Fruit fly (Drosophila melanogaster) whole organism: Measurements from ENCODE around the gene CG12310.

Experiments
- CG8478 ChIP-seq: fragments of >200 bp; optimal IDR thresholded peaks from 2 replicates; lab custom pipeline; 2018; ENCODE audit warnings: inconsistent platforms
- Dll ChIP-seq: fragments of >200 bp; optimal IDR thresholded peaks from 2 replicates; lab custom pipeline; 2017
- EcR ChIP-seq, 2 experiments: fragments of >200 bp; optimal IDR thresholded peaks; 2 replicates each; lab custom pipeline; 2017; ENCODE audit warnings: missing biosample characterization in 2 of 2, missing genetic modification characterization in 2 of 2, missing genetic modification reagents in 2 of 2
- pan ChIP-seq: fragments of >200 bp; optimal IDR thresholded peaks from 2 replicates; lab custom pipeline; 2017
- psq ChIP-seq: fragments of >200 bp; optimal IDR thresholded peaks from 2 replicates; lab custom pipeline; 2017
- usp ChIP-seq: fragments of >200 bp; optimal IDR thresholded peaks from 2 replicates; lab custom pipeline; 2017; ENCODE audit warnings: missing biosample characterization, missing genetic modification characterization, mixed read lengths

CG12310 gene

DNA sequence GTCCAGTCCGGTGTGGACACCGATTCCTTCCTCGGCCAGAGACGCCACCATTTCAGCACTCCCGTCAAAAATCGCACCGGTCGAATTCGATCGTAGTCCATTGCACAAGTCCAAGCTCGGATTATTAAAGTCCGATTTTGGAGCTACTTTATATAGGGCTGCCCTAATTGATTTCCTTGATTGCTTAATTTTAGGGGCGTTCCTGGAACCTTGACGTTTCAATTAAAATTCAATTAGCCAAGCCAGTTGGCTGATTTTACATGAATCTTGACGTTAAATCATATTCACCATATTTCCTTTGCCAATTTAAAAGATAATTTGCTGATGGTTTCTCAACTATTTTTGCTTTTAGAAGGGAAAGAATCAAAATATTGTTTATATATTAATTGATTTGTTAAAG is 27.7 kb upstream of the CG12310 start, which contains the start of gene Or71a:
TSS of gene Or71a (minus strand) at position 101 of the 400 bp plus-strand sequence.
- TF ChIP-seq usp (GFP tag; lab: Kevin White, UChicago), result no peak
- TF ChIP-seq CG8478 (lab: Kevin White, UChicago), result no peak
- no peak for TF ChIP-seq pan
- no peak for TF ChIP-seq psq (lab: Kevin White, UChicago)
- TF ChIP-seq EcR (GFP tag; optimal IDR thresholded peaks at IDR 0.05; lab: Kevin White, UChicago), result no peak
- no peak for TF ChIP-seq Dll

DNA sequence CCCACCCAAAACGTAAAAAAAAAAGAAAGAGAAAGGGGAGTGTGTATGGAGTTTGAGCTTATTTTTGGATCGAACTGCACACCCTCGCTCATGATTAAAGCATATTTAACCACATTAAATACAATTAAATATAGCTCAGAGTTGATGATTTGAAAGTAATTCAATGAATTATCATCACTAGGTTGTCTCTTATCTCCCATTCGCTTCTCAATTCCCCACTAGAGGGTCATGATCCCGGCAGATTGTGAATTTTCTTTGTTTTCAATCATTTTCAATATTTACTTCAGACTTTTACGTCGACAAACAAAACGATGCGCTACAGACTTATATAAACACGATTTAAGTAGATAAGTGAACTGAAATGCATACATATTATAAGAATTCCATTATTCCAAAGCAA is 25.8 kb upstream of the CG12310 start:
- no peak for TF ChIP-seq Dll
- no peak for TF ChIP-seq psq (lab: Kevin White, UChicago)
- no peak for TF ChIP-seq pan
- TF ChIP-seq EcR (GFP tag; optimal IDR thresholded peaks at IDR 0.05; lab: Kevin White, UChicago), result no peak

DNA sequence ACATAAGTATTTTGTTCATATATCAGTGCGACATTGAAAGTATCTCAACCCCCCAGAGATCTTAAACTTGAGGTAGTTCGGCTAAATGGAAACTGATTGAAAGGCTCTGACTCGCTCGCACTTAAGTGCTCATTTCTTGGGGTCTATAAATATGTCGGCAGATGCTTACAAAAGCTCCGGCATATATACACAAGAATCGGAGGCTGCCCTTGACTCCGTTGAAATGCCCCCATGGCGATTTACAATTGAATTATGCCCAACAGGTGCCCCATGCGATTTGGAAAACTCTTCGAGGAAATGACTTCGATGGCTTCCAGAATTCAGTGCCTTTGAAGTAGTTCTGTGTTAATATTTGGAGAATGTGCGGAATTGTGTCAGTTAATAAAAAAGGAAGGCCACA is 23.1 kb upstream of the CG12310 start:
- TF ChIP-seq psq (lab: Kevin White, UChicago), result no peak
- TF ChIP-seq Dll, result no peak
- no peak for TF ChIP-seq usp (GFP tag; lab: Kevin White, UChicago)
- TF ChIP-seq EcR (GFP tag; optimal IDR thresholded peaks at IDR 0.05; lab: Kevin White, UChicago), result no peak
- no peak for TF ChIP-seq CG8478 (lab: Kevin White, UChicago)
- TF ChIP-seq pan, result no peak

DNA sequence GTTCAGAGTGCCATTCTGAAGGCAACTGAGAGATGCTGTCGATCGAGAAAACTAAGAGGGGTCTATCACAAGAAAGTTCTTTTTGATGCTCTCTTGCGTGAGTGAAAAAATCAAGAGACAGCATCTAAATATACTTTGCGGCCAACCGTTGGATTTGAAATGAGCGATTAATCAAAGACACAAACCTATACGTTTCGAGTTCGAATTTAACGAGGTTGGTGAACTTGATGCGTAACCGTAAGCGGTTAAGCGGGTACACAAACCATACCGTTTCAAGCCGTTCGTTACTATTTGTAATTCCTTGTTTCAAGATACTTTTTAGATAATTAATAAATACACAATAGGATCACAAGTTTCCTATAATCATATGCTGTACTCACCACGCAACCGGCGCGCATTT is 21.5 kb upstream of the CG12310 start:
- TF ChIP-seq EcR (GFP tag; optimal IDR thresholded peaks at IDR 0.05; lab: Kevin White, UChicago) (no peak), psq (lab: Kevin White, UChicago) (no peak)

DNA sequence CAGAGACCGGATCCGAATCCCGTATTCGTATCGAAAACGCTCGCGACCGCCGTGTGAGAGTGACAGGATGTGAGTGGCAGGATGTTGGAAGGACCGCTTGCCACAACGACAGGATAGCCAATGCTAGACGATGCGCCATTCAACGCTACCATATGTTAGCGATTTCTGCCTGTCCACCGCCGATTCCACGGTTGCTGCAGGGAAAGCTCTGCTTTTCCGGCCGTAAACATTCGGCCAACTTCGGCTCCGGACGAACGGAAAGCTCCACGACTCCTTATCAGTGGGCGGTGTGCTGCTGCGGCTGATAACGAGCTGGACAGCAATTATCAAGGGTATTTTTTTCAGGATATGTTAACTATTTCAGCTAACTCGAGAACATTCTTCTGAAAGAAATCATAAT is 14.3 kb upstream of the CG12310 start, which contains the start of gene Sytbeta:
TSS of gene Sytbeta (minus strand) at position 101 of the 400 bp plus-strand sequence.
- no peak for TF ChIP-seq pan
- TF ChIP-seq Dll, result no peak
- TF ChIP-seq usp (GFP tag; lab: Kevin White, UChicago), result no peak
- TF ChIP-seq CG8478 (lab: Kevin White, UChicago), result no peak
- no peak for TF ChIP-seq EcR (GFP tag; optimal IDR thresholded peaks at IDR 0.05; lab: Kevin White, UChicago)
- TF ChIP-seq psq (lab: Kevin White, UChicago), result no peak

DNA sequence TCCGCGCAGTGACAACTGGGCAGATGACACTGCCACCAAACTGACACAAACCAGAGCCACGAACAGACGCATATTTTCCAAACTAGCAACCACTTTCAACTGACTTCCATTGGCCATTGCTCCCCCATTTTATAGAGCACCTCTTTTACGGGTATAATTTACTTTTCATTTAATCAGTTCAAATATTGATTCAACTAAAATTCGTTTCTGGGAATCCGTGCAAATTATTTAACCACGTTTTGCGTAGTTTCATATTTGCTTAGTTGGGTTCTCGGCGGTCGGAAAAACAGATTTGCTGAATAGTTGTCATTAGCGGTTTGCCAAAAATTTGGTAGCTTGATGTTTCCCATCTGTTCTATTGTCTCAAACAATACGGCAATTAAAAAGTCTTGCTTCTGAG is 11.0 kb upstream of the CG12310 start, which contains the start of gene CG13460:
TSS of gene CG13460 (minus strand) at position 101 of the 400 bp plus-strand sequence.
- TF ChIP-seq psq (lab: Kevin White, UChicago), result no peak
- no peak for TF ChIP-seq usp (GFP tag; lab: Kevin White, UChicago)
- no peak for TF ChIP-seq EcR (GFP tag; optimal IDR thresholded peaks at IDR 0.05; lab: Kevin White, UChicago)
- TF ChIP-seq CG8478 (lab: Kevin White, UChicago), result no peak
- no peak for TF ChIP-seq pan
- TF ChIP-seq Dll, result no peak

DNA sequence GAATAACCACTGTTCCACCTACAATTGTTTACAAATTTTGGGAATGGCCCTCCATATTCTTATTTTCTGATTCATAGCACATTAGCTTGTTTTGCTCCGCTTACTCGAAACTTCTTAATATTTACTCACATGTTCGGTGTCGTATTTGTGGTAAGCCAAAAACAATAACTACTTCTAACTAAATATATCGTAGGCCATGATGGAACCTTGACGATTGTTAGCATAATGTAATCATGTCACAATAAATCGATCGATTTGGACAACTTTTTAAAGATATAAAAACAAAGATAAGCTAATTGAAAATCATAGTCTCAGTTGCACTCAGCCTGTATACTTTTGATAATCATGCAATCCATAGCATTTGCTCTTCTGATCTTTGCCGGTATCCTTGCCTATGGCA is 3.9 kb upstream of the CG12310 start, which contains the start of gene EAChm:
TSS of gene EAChm (plus strand) at position 301 of the 400 bp plus-strand sequence.
- TF ChIP-seq psq (lab: Kevin White, UChicago) (no peak), Dll (no peak), CG8478 (lab: Kevin White, UChicago) (no peak)

DNA sequence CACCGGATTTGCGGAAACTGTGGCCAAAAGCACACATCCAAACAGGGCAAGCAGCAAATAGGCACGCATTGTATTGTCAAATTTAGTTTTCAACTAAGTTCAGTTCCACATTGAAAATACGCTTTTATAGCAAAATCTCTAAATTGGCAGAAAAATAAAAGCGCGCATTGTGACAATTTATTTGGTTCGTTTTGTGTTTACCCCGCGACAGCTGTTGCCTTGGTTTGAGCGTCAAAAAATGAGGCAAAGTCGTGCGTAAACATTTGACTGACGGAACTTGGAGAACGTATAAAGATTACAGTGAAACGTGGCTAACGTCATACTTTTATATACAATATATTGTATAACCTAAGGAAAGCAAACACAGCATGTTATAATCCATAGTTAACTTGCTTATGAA is 3.4 kb upstream of the CG12310 start, which contains the start of gene CG18649:
TSS of gene CG18649 (minus strand) at position 101 of the 400 bp plus-strand sequence.
- TF ChIP-seq CG8478 (lab: Kevin White, UChicago) (no peak), pan (no peak), usp (GFP tag; lab: Kevin White, UChicago) (no peak), Dll (no peak), psq (lab: Kevin White, UChicago) (no peak), EcR (GFP tag; optimal IDR thresholded peaks at IDR 0.05; lab: Kevin White, UChicago) (no peak)

DNA sequence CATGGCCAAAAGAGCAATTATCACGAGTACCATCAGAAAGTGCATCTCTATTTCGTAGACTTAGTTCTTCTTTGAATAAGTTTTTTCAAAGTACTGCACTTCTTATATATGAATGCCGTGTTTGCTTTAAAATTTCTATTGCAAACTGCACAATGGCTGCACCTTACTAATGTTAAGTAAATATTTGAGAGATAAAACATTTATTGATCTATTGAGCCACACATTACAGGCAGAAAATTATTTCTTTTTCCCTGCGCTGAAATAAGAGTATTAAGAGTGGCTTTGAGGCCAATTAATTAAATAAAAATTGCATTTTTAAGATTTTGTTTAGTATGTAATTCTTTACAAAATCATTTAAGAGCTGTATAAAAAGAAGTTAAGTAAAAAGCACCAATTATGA is 2.6 kb upstream of the CG12310 start, which contains the start of gene CG43680:
TSS of gene CG43680 (minus strand) at position 101 of the 400 bp plus-strand sequence.
- TF ChIP-seq pan (no peak), Dll (no peak), psq (lab: Kevin White, UChicago) (no peak), EcR (GFP tag; optimal IDR thresholded peaks at IDR 0.05; lab: Kevin White, UChicago) (no peak), usp (GFP tag; lab: Kevin White, UChicago) (no peak), CG8478 (lab: Kevin White, UChicago) (no peak)

DNA sequence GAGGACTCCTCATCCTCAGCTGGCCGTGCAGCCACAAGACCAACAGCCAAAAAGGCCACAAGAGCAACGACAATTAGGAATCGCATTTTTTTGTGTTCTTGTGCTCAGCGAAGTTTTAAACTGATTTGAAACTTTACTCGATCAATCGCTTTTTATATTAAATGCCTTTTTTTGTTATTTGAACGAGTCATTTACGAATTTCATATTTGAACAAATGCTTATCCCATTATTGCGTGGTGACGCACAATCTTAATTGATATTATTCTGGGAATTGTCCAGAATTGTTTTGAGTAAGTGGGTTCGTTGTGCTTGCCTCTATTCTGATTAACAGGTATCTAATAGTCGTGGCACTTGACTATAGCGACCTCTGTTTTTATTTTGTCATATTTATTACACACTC is 1.8 kb upstream of the CG12310 start, which contains the start of gene CG13461:
TSS of gene CG13461 (minus strand) at position 101 of the 400 bp plus-strand sequence.
- TF ChIP-seq usp (GFP tag; lab: Kevin White, UChicago), result no peak
- TF ChIP-seq psq (lab: Kevin White, UChicago), result no peak
- TF ChIP-seq EcR (GFP tag; optimal IDR thresholded peaks at IDR 0.05; lab: Kevin White, UChicago), result no peak
- TF ChIP-seq Dll, result no peak
- no peak for TF ChIP-seq pan
- TF ChIP-seq CG8478 (lab: Kevin White, UChicago), result no peak

DNA sequence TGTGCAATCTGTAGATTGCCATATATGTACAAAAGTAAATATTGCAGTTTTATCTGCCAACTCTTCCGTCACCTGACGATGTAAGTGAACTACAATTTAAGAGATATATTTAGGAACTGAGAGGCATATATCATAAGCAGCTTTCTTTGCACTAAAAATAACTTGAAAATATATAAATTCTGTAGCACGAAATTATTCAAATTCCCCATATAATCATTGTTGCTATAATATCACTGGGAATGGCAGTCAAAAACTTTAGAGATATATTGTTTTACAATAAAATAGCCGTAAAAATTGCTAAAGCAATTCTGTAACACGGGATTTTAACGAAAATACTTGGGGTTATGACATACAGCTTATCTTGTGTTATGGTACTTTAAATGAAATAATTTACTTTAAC is 719 bp upstream of the CG12310 start, which contains the start of gene CG43679:
TSS of gene CG43679 (minus strand) at position 101 of the 400 bp plus-strand sequence.
- TF ChIP-seq pan (no peak), EcR (GFP tag; optimal IDR thresholded peaks at IDR 0.05; lab: Kevin White, UChicago) (no peak), Dll (no peak), CG8478 (lab: Kevin White, UChicago) (no peak), psq (lab: Kevin White, UChicago) (no peak), usp (GFP tag; lab: Kevin White, UChicago) (no peak)

DNA sequence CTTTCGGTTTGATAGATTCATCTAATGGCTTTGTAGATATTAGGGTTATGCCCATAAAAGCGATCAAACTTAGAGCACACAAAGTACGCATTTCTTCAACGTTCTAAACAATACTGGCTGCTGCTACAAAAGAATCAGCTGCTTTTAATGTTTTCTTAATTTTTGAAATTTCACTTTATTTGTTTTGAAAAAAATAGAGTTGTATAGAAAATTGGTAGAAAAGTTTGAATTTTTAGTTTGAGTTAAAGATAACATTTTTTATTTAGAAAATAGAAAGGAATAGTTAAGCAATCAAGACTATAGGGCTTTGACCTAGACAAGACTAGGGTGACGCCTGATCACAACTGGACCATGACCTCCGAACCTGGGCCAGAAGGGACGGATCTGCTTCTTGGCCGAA is 497 bp downstream of the CG12310 start, which contains the start of gene CG18581:
TSS of gene CG18581 (minus strand) at position 101 of the 400 bp plus-strand sequence.
- TF ChIP-seq psq (lab: Kevin White, UChicago), result no peak
- TF ChIP-seq pan, result no peak
- TF ChIP-seq usp (GFP tag; lab: Kevin White, UChicago), result no peak
- TF ChIP-seq EcR (GFP tag; optimal IDR thresholded peaks at IDR 0.05; lab: Kevin White, UChicago), result no peak
- no peak for TF ChIP-seq CG8478 (lab: Kevin White, UChicago)

DNA sequence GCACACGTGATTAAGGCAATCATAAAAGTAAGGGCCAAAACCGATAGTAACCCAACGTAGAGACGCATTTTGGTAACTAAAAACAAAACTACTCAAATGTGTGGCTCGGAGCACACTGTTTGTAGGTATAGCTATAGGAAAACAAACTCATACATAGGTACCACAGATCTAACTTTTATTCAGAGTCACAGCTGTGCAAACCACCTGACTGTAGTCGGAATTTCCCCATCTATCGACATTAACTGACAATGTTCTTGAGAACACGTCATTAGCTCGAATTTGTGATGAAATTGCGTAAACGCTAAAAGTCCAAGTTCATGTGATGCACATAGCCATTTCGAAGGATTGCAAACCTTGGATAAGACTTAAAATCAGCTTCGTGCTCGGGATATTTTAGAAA is 1.2 kb downstream of the CG12310 start, which contains the start of gene CG43678:
TSS of gene CG43678 (minus strand) at position 101 of the 400 bp plus-strand sequence.
- TF ChIP-seq Dll, result no peak
- no peak for TF ChIP-seq pan
- no peak for TF ChIP-seq EcR (GFP tag; optimal IDR thresholded peaks at IDR 0.05; lab: Kevin White, UChicago)
- TF ChIP-seq CG8478 (lab: Kevin White, UChicago), result no peak
- TF ChIP-seq usp (GFP tag; lab: Kevin White, UChicago), result no peak
- TF ChIP-seq psq (lab: Kevin White, UChicago), result no peak
